Fruit fly (Drosophila melanogaster): ENCODE results near the gene CG12003.

The CG12003 gene

DNA sequence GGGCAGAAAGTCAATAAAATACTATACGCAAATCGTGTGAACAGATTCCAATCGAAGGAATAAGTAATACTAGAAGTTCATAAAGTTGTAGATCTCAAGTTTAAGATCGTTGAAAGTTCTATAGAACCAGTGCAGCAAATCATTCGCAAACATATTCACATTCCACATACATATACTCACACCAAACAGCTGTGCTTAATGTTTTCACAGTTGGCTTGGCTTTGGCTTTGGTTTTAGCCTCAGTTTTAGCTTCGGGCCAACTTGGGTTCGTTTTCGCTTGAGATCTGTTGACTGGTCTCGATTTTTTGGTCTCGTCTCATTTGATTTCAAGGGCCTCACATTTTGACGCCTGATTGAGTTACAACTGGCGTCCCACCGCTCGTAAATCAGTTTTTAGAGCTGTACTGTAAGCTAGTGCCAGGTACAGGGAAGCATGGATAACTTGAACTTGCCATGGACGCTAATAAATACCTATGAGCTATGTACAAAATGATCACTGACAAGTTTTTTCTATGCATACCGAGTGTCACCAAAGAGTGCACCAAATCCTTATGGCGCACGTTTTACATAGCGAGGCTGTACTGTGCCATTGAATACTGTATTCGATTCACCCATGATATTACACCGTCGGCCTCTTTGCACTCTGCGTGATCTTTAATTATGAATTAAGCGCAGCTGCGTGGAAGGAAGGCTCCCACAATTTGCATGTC lies 22.1 kb downstream of the CG12003 start (continued):
- peak; percentile 81 for TF ChIP-seq Side (GFP tag; optimal IDR thresholded peaks at IDR 0.05)
- TF ChIP-seq Hr51 (GFP tag; optimal IDR thresholded peaks at IDR 0.05) = peak; percentile 76
- TF ChIP-seq da (GFP tag; optimal IDR thresholded peaks at IDR 0.05) = peak; percentile 24
- TF ChIP-seq CG17385 (GFP tag; optimal IDR thresholded peaks at IDR 0.05) = peak; percentile 75
- peak; percentile 38 for TF ChIP-seq CG8089 (GFP tag; optimal IDR thresholded peaks at IDR 0.05)
- peak; percentile 60 for TF ChIP-seq Mad (GFP tag; optimal IDR thresholded peaks at IDR 0.05)
- TF ChIP-seq CG33557 (GFP tag; optimal IDR thresholded peaks at IDR 0.05) = peak; percentile 9
- peak; percentile 82 for TF ChIP-seq lilli (GFP tag; optimal IDR thresholded peaks at IDR 0.05)
- TF ChIP-seq ap (GFP tag; IDR thresholded peaks at IDR 0.05) = peak; percentile 63
- TF ChIP-seq HLH54F (GFP tag; optimal IDR thresholded peaks at IDR 0.05) = peak; percentile 80
- TF ChIP-seq ATbp (GFP tag; optimal IDR thresholded peaks at IDR 0.05) = peak; percentile 61
- peak; percentile 38 for TF ChIP-seq sqz (GFP tag; optimal IDR thresholded peaks at IDR 0.05)
- peak; percentile 76 for TF ChIP-seq CG30431 (GFP tag; optimal IDR thresholded peaks at IDR 0.05)
- TF ChIP-seq H2.0 (GFP tag; IDR thresholded peaks at IDR 0.05) = peak; percentile 88
- no peak for TF ChIP-seq yki (optimal IDR thresholded peaks at IDR 0.05)
- TF ChIP-seq CG10959 (GFP tag; IDR thresholded peaks at IDR 0.05) = peak; percentile 76
- no peak for TF ChIP-seq hth (optimal IDR thresholded peaks at IDR 0.05)
- TF ChIP-seq pzg (GFP tag; optimal IDR thresholded peaks at IDR 0.05) = peak; percentile 2
- TF ChIP-seq mld (GFP tag; IDR thresholded peaks at IDR 0.05; ENCODE audit: partially characterized antibody) = no peak
- TF ChIP-seq ham (GFP tag; IDR thresholded peaks at IDR 0.05) = peak; percentile 57; the same call in 1 of the 2 replicates
- TF ChIP-seq CG17361 (GFP tag; IDR thresholded peaks at IDR 0.05) = peak; percentile 49; the same call in 1 of the 3 replicates
- TF ChIP-seq toy (GFP tag; IDR thresholded peaks at IDR 0.05) = peak; percentile 82
- peak; percentile 89 for TF ChIP-seq CG16779 (GFP tag; IDR thresholded peaks at IDR 0.05)
- TF ChIP-seq dysf (GFP tag; IDR thresholded peaks at IDR 0.05) = peak; percentile 94
- no peak for TF ChIP-seq tna (GFP tag; IDR thresholded peaks at IDR 0.05; ENCODE audit: partially characterized antibody)
- TF ChIP-seq jing (GFP tag; optimal IDR thresholded peaks at IDR 0.05) = peak; percentile 29
- no peak for TF ChIP-seq NC2α (GFP tag; optimal IDR thresholded peaks at IDR 0.05)
- peak; percentile 65 for TF ChIP-seq peb (GFP tag; IDR thresholded peaks at IDR 0.05)
- TF ChIP-seq cas (GFP tag; IDR thresholded peaks at IDR 0.05) = peak; percentile 69; the same call in 1 of the 2 replicates
- TF ChIP-seq CG11398 (GFP tag; optimal IDR thresholded peaks at IDR 0.05) = peak; percentile 74
- peak; percentile 55 for TF ChIP-seq CG6683 (GFP tag; optimal IDR thresholded peaks at IDR 0.05)
- TF ChIP-seq tap (tag; optimal IDR thresholded peaks at IDR 0.05) = peak; percentile 78
- peak; percentile 72 for TF ChIP-seq Blimp-1 (GFP tag; optimal IDR thresholded peaks at IDR 0.05)
- no peak for TF ChIP-seq p53 (GFP tag; optimal IDR thresholded peaks at IDR 0.05)
- peak; percentile 82 for TF ChIP-seq Dbx (GFP tag; IDR thresholded peaks at IDR 0.05)
- TF ChIP-seq org-1 (GFP tag; optimal IDR thresholded peaks at IDR 0.05) = peak; percentile 60
- TF ChIP-seq CG7839 (tag; optimal IDR thresholded peaks at IDR 0.05) = peak; percentile 93
- TF ChIP-seq CG18476 (GFP tag; optimal IDR thresholded peaks at IDR 0.05) = peak; percentile 51
- TF ChIP-seq lbe (GFP tag; optimal IDR thresholded peaks at IDR 0.05) = no peak
- peak; percentile 58; the same call in 2 of the 3 replicates for TF ChIP-seq croc (GFP tag; conservative IDR thresholded peaks at IDR 0.05)
- TF ChIP-seq CG4854 (GFP tag; optimal IDR thresholded peaks at IDR 0.05) = peak; percentile 79
- TF ChIP-seq CG14441 (GFP tag; IDR thresholded peaks at IDR 0.05) = peak; percentile 92
- TF ChIP-seq CG18764 (GFP tag; optimal IDR thresholded peaks at IDR 0.05) = peak; percentile 77
- no peak for TF ChIP-seq sna (GFP tag; IDR thresholded peaks at IDR 0.05; ENCODE audit: partially characterized antibody)
- no peak for TF ChIP-seq CG8478 (optimal IDR thresholded peaks at IDR 0.05)
- peak; percentile 39 for TF ChIP-seq CG7928 (GFP tag; optimal IDR thresholded peaks at IDR 0.05)
- TF ChIP-seq CG5245 (GFP tag; optimal IDR thresholded peaks at IDR 0.05) = peak; percentile 91
- peak; percentile 21 for TF ChIP-seq CTCF (GFP tag; optimal IDR thresholded peaks at IDR 0.05)
- peak; percentile 55; the same call in 1 of the 2 replicates for TF ChIP-seq ro (GFP tag; IDR thresholded peaks at IDR 0.05)
- peak; percentile 59; the same call in 1 of the 2 replicates for TF ChIP-seq CG4360 (GFP tag; IDR thresholded peaks at IDR 0.05)
- peak; percentile 74 for TF ChIP-seq CG12659 (GFP tag; optimal IDR thresholded peaks at IDR 0.05)

Measured in whole organism, embryonic.